Worm (Caenorhabditis elegans) whole organism, young adult: ENCODE measurements around the gene clec-60.

ENCODE experiments used
- B0019.2 ChIP-seq: fragments of 200-800 bp; sonication (Bioruptor generic); conservative IDR thresholded peaks from 2 replicates; pipeline ENCODE4 v1.3.6; 2022; ENCODE audit warnings: missing genetic modification reagents, missing genetic modification characterization, missing compliant biosample characterization
- B0261.1 ChIP-seq: sonication (generic microtip); optimal IDR thresholded peaks from 2 replicates; lab custom pipeline; 2016; ENCODE audit warnings: mild to moderate bottlenecking, missing genetic modification characterization, moderate library complexity, missing compliant biosample characterization
- B0336.3 ChIP-seq: fragments of 200-800 bp; sonication (Bioruptor generic); IDR thresholded peaks from 2 replicates; pipeline ENCODE4 v1.3.6; 2022; ENCODE audit warnings: missing genetic modification characterization, missing compliant biosample characterization
- F37B4.10 ChIP-seq: fragments of 200-800 bp; sonication (Bioruptor generic); IDR thresholded peaks from 2 replicates; pipeline ENCODE4 v1.3.6; 2022; ENCODE audit warnings: missing genetic modification characterization, missing compliant biosample characterization
- F49E8.2 ChIP-seq: sonication (generic microtip); optimal IDR thresholded peaks from 3 replicates; lab custom pipeline; 2017; ENCODE audit warnings: missing genetic modification characterization, mild to moderate bottlenecking, missing compliant biosample characterization, antibody characterized with exemption, moderate library complexity; ENCODE audit not compliant: insufficient read depth
- T07F8.4 ChIP-seq: sonication (generic microtip); optimal IDR thresholded peaks from 2 replicates; lab custom pipeline; 2016; ENCODE audit warnings: mild to moderate bottlenecking, missing genetic modification characterization, moderate library complexity, missing compliant biosample characterization
- athp-1 ChIP-seq: sonication (generic microtip); optimal IDR thresholded peaks from 2 replicates; lab custom pipeline; 2017; ENCODE audit warnings: mild to moderate bottlenecking, missing genetic modification characterization, missing compliant biosample characterization
- attf-5 ChIP-seq: fragments of 200-800 bp; sonication (Bioruptor generic); optimal IDR thresholded peaks from 2 replicates; lab custom pipeline; 2018; ENCODE audit warnings: mild to moderate bottlenecking, missing genetic modification characterization, missing compliant biosample characterization
- ccch-3 ChIP-seq: fragments of 200-800 bp; sonication (Bioruptor generic); optimal IDR thresholded peaks from 2 replicates; lab custom pipeline; 2018; ENCODE audit warnings: mild to moderate bottlenecking, missing genetic modification characterization, missing compliant biosample characterization
- cebp-1 ChIP-seq, 2 experiments: fragments of 200-800 bp in 1 of 2; sonication (Bioruptor generic) in 1 of 2; sonication (generic microtip) in 1 of 2; IDR thresholded peaks in 1 of 2; optimal IDR thresholded peaks in 1 of 2; 2 replicates each; pipeline versions ENCODE4 v1.3.6 to Lab custom; 2017 to 2022; ENCODE audit warnings: missing compliant biosample characterization in 2 of 2, missing genetic modification characterization in 2 of 2, mild to moderate bottlenecking in 1 of 2, missing genetic modification reagents in 1 of 2, moderate library complexity in 1 of 2
- cebp-2 ChIP-seq: fragments of 200-800 bp; sonication (Bioruptor generic); IDR thresholded peaks from 2 replicates; pipeline ENCODE4 v1.3.6; 2022; ENCODE audit warnings: missing genetic modification characterization, missing compliant biosample characterization
- ceh-100 ChIP-seq: fragments of 200-800 bp; sonication (Bioruptor generic); IDR thresholded peaks from 2 replicates; pipeline ENCODE4 v1.3.6; 2022; ENCODE audit warnings: missing genetic modification reagents, missing genetic modification characterization, missing compliant biosample characterization
- ceh-40 ChIP-seq: fragments of 200-800 bp; sonication (Bioruptor generic); IDR thresholded peaks from 2 replicates; pipeline ENCODE4 v1.3.6; 2022; ENCODE audit warnings: missing genetic modification characterization, missing compliant biosample characterization
- chd-7 ChIP-seq: sonication (generic microtip); optimal IDR thresholded peaks from 2 replicates; lab custom pipeline; 2016; ENCODE audit warnings: mild to moderate bottlenecking, missing genetic modification characterization, moderate library complexity, missing compliant biosample characterization
- die-1 ChIP-seq: sonication (generic microtip); optimal IDR thresholded peaks from 2 replicates; lab custom pipeline; 2016; ENCODE audit warnings: missing genotype, mild to moderate bottlenecking, missing genetic modification characterization, missing compliant biosample characterization
- dox-1 ChIP-seq: fragments of 200-800 bp; sonication (Bioruptor generic); IDR thresholded peaks from 2 replicates; pipeline ENCODE4 v1.3.6; 2022; ENCODE audit warnings: missing genetic modification reagents, missing genetic modification characterization, missing compliant biosample characterization
- dpl-1 ChIP-seq: fragments of 150-350 bp; optimal IDR thresholded peaks from 2 replicates; lab custom pipeline; 2014; ENCODE audit warnings: missing biosample characterization, missing genetic modification reagents, missing genetic modification characterization
- efl-1 ChIP-seq: fragments of 150-350 bp; optimal IDR thresholded peaks from 2 replicates; lab custom pipeline; 2014; ENCODE audit warnings: missing biosample characterization, missing genetic modification reagents, missing genetic modification characterization
- egl-18 ChIP-seq: fragments of 200-800 bp; sonication (Bioruptor generic); IDR thresholded peaks from 2 replicates; pipeline ENCODE4 v1.3.6; 2022; ENCODE audit warnings: missing genetic modification reagents, missing genetic modification characterization, missing compliant biosample characterization
- egrh-3 ChIP-seq: fragments of 200-800 bp; sonication (Bioruptor generic); IDR thresholded peaks from 2 replicates; pipeline ENCODE4 v1.3.6; 2022; ENCODE audit warnings: missing genetic modification reagents, missing genetic modification characterization, missing compliant biosample characterization
- hlh-26 ChIP-seq: fragments of 200-800 bp; sonication (Bioruptor generic); conservative IDR thresholded peaks from 2 replicates; pipeline ENCODE4 v1.3.6; 2022; ENCODE audit warnings: missing genetic modification reagents, missing genetic modification characterization, missing compliant biosample characterization
- hmg-1.2 ChIP-seq: fragments of 200-800 bp; sonication (Bioruptor generic); IDR thresholded peaks from 2 replicates; pipeline ENCODE4 v1.3.6; 2022; ENCODE audit warnings: missing genetic modification reagents, missing genetic modification characterization, missing compliant biosample characterization
- lin-26 ChIP-seq: fragments of 200-800 bp; sonication (Bioruptor generic); IDR thresholded peaks from 2 replicates; pipeline ENCODE4 v1.3.6; 2022; ENCODE audit warnings: missing genetic modification reagents, missing genetic modification characterization, missing compliant biosample characterization
- lin-40 ChIP-seq: sonication (generic microtip); optimal IDR thresholded peaks from 2 replicates; lab custom pipeline; 2016; ENCODE audit warnings: missing genetic modification characterization, mild to moderate bottlenecking, missing compliant biosample characterization, missing genotype, missing genetic modification reagents
- mcd-1 ChIP-seq: fragments of 200-800 bp; sonication (Bioruptor generic); IDR thresholded peaks from 2 replicates; pipeline ENCODE4 v1.3.6; 2022; ENCODE audit warnings: missing genetic modification reagents, missing genetic modification characterization, missing compliant biosample characterization
- mel-28 ChIP-seq: sonication (generic microtip); optimal IDR thresholded peaks from 2 replicates; lab custom pipeline; 2016; ENCODE audit warnings: borderline replicate concordance, mild to moderate bottlenecking, missing genetic modification characterization, missing compliant biosample characterization
- mxl-1 ChIP-seq: sonication (generic microtip); optimal IDR thresholded peaks from 2 replicates; lab custom pipeline; 2016; ENCODE audit warnings: missing genetic modification characterization, missing compliant biosample characterization
- nfya-1 ChIP-seq: sonication (generic microtip); optimal IDR thresholded peaks from 2 replicates; lab custom pipeline; 2017; ENCODE audit warnings: antibody characterized with exemption, missing compliant biosample characterization, missing genetic modification characterization, borderline replicate concordance; ENCODE audit not compliant: insufficient read depth
- nfyb-1 ChIP-seq: fragments of 200-800 bp; sonication (Bioruptor generic); IDR thresholded peaks from 2 replicates; pipeline ENCODE4 v1.3.6; 2022; ENCODE audit warnings: missing genetic modification reagents, missing genetic modification characterization, missing compliant biosample characterization
- nhr-27 ChIP-seq: fragments of 200-800 bp; sonication (Bioruptor generic); optimal IDR thresholded peaks from 2 replicates; lab custom pipeline; 2018; ENCODE audit warnings: mild to moderate bottlenecking, missing genetic modification characterization, moderate library complexity, missing compliant biosample characterization
- nhr-80 ChIP-seq: sonication (generic microtip); optimal IDR thresholded peaks from 2 replicates; lab custom pipeline; 2016; ENCODE audit warnings: missing genetic modification characterization, missing compliant biosample characterization
- nhr-90 ChIP-seq: sonication (generic microtip); optimal IDR thresholded peaks from 2 replicates; lab custom pipeline; 2016; ENCODE audit warnings: missing genotype, mild to moderate bottlenecking, missing genetic modification characterization, missing compliant biosample characterization
- snpc-4 ChIP-seq, 5 experiments: fragments of 150-350 bp in 1 of 5; sonication (generic microtip) in 4 of 5; optimal IDR thresholded peaks; 2 replicates each; lab custom pipeline; 2014 to 2018; ENCODE audit warnings: missing genetic modification characterization in 5 of 5, missing biosample characterization in 3 of 5, antibody characterized with exemption in 2 of 5, mild to moderate bottlenecking in 2 of 5, missing compliant biosample characterization in 2 of 5, missing genotype in 2 of 5, moderate library complexity in 2 of 5, missing genetic modification reagents in 1 of 5
- sptf-2 ChIP-seq: fragments of 200-800 bp; sonication (Bioruptor generic); optimal IDR thresholded peaks from 2 replicates; lab custom pipeline; 2018; ENCODE audit warnings: mild to moderate bottlenecking, missing genetic modification characterization, missing compliant biosample characterization
- zfh-2 ChIP-seq: fragments of 200-800 bp; sonication (Bioruptor generic); conservative IDR thresholded peaks from 2 replicates; pipeline ENCODE4 v1.3.6; 2022; ENCODE audit warnings: missing genetic modification reagents, missing genetic modification characterization, missing compliant biosample characterization
- ztf-18 ChIP-seq: sonication (generic microtip); optimal IDR thresholded peaks from 2 replicates; lab custom pipeline; 2016; ENCODE audit warnings: missing genotype, mild to moderate bottlenecking, missing genetic modification characterization, missing compliant biosample characterization
- ztf-22 ChIP-seq: fragments of 200-800 bp; sonication (Bioruptor generic); optimal IDR thresholded peaks from 2 replicates; lab custom pipeline; 2018; ENCODE audit warnings: mild to moderate bottlenecking, missing genetic modification characterization, moderate library complexity, missing compliant biosample characterization

The clec-60 gene

ce11 chrII:10481824-10482556 is at the start of gene clec-60, which contains the start of gene ZK666.11:
Gene clec-60 (minus strand): TSS chrII:10481874.
Gene ZK666.11 (plus strand): TSS chrII:10482522.
- TF ChIP-seq nhr-80 (tag; lab: Kevin White, UChicago) (peak; percentile 6), egl-18 (GFP tag; lab: Robert Waterston, UW) (no peak), cebp-1 (GFP tag; IDR thresholded peaks at IDR 0.05; lab: Robert Waterston, UW) (0 out of 2 replicates have a peak, but pooled peaks have one; percentile 49), cebp-1 (tag; optimal IDR thresholded peaks at IDR 0.05; lab: Kevin White, UChicago) (no peak)

ce11 chrII:10530907-10531306 is 49.2 kb upstream of the clec-60 start:
- TF ChIP-seq ceh-40 (GFP tag; lab: Robert Waterston, UW) (no peak), cebp-2 (GFP tag; lab: Robert Waterston, UW) (0 out of 2 replicates have a peak, but pooled peaks have one; percentile 51), dox-1 (GFP tag; lab: Robert Waterston, UW) (no peak), zfh-2 (GFP tag; lab: Robert Waterston, UW) (peak; percentile 58; the same call in 1 of the 2 replicates)

ce11 chrII:10529218-10529751 is 47.6 kb upstream of the clec-60 start:
- TF ChIP-seq hmg-1.2 (peak; percentile 43; the same call in 1 of the 2 replicates), hlh-26 (GFP tag; lab: Robert Waterston, UW) (no peak), zfh-2 (GFP tag; lab: Robert Waterston, UW) (peak; percentile 89), efl-1 (GFP tag; lab: Kevin White, UChicago) (peak; percentile 26), nhr-80 (tag; lab: Kevin White, UChicago) (peak; percentile 23), athp-1 (tag; lab: Kevin White, UChicago) (no peak), ztf-22 (GFP tag; lab: Kevin White, UChicago) (no peak), lin-26 (GFP tag; lab: Robert Waterston, UW) (0 out of 2 replicates have a peak, but pooled peaks have one; percentile 33), ccch-3 (no peak), F37B4.10 (GFP tag; lab: Robert Waterston, UW) (no peak), attf-5 (GFP tag; lab: Kevin White, UChicago) (peak; percentile 2), die-1 (tag; lab: Kevin White, UChicago) (no peak), dpl-1 (GFP tag; lab: Kevin White, UChicago) (no peak), mcd-1 (GFP tag; lab: Robert Waterston, UW) (no peak), dox-1 (GFP tag; lab: Robert Waterston, UW) (0 out of 2 replicates have a peak, but pooled peaks have one; percentile 42), cebp-1 (GFP tag; IDR thresholded peaks at IDR 0.05; lab: Robert Waterston, UW) (no peak), cebp-1 (tag; optimal IDR thresholded peaks at IDR 0.05; lab: Kevin White, UChicago) (peak; percentile 2), B0019.2 (no peak), mel-28 (no peak)

- peak; percentile 84 for TF ChIP-seq dox-1 (GFP tag; lab: Robert Waterston, UW)
- TF ChIP-seq nhr-80 (tag; lab: Kevin White, UChicago) = peak; percentile 76
- TF ChIP-seq egrh-3 (GFP tag; lab: Robert Waterston, UW) = peak; percentile 92
- TF ChIP-seq attf-5 (GFP tag; lab: Kevin White, UChicago) = peak; percentile 43
- TF ChIP-seq B0336.3 = peak; percentile 45; the same call in 1 of the 2 replicates
- TF ChIP-seq ceh-100 = 0 out of 2 replicates have a peak, but pooled peaks have one; percentile 35
- TF ChIP-seq F49E8.2 = no peak
- TF ChIP-seq ztf-18 (tag; lab: Kevin White, UChicago) = peak; percentile 27
- no peak for TF ChIP-seq nhr-27 (tag; lab: Kevin White, UChicago)
- TF ChIP-seq nfya-1 (tag; lab: Kevin White, UChicago) = no peak
- no peak for TF ChIP-seq snpc-4 (GFP tag; optimal IDR thresholded peaks at IDR 0.05; lab: Kevin White, UChicago)
- TF ChIP-seq snpc-4 (tag; optimal IDR thresholded peaks at IDR 0.05; lab: Kevin White, UChicago) = peak in 1 of 4 experiments; percentile 18
- TF ChIP-seq lin-40 = peak; percentile 32
- TF ChIP-seq sptf-2 = no peak
- no peak for TF ChIP-seq B0261.1 (tag; lab: Kevin White, UChicago)
- 0 out of 2 replicates have a peak, but pooled peaks have one; percentile 12 for TF ChIP-seq nfyb-1 (GFP tag; lab: Robert Waterston, UW)
- TF ChIP-seq nhr-90 (tag; lab: Kevin White, UChicago) = peak; percentile 30
- peak; percentile 56 for TF ChIP-seq mcd-1 (GFP tag; lab: Robert Waterston, UW)
- TF ChIP-seq hmg-1.2 = peak; percentile 72
- peak; percentile 35 for TF ChIP-seq mxl-1 (tag; lab: Kevin White, UChicago)
- no peak for TF ChIP-seq T07F8.4
- peak; percentile 99 for TF ChIP-seq zfh-2 (GFP tag; lab: Robert Waterston, UW)
- TF ChIP-seq chd-7 = peak; percentile 50
Observed at ce11 chrII:10527649-10528134, 46.0 kb upstream of the clec-60 start, which contains the start of gene mab-10. Gene mab-10 (plus strand): TSS chrII:10528084.
